Worm (Caenorhabditis elegans) whole organism, dauer: Measurements from ENCODE around the gene C54E10.6.

Experiments used
- unc-62 ChIP-seq: sonication (generic microtip); optimal IDR thresholded peaks from 2 replicates; lab custom pipeline; 2017; ENCODE audit warnings: missing biosample characterization, missing genetic modification reagents, missing genetic modification characterization

The C54E10.6 gene

DNA sequence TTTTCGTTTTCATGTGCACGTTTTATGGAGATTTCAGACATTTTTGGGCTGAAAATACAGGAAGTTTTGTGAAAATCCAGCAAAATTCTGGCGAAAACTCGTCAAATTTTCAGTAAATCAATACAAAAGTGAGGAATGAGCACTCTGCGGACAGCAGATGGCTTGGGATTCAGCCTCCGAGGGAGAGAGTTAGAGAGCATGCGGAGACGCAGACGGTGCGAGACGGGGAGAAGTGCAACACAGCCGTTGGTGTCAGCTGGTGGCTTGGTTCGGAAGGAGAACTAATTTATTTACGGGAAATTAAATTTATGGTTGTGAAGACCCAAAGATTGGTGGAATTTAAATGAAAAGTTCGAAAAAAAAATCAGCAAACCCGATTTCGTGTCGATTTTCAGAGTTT lies at the start of gene C54E10.6:
TSS of gene C54E10.6 (minus strand) at position 109 of the 400 bp plus-strand sequence.
- no peak for TF ChIP-seq unc-62 (GFP tag; lab: Kevin White, UChicago)

DNA sequence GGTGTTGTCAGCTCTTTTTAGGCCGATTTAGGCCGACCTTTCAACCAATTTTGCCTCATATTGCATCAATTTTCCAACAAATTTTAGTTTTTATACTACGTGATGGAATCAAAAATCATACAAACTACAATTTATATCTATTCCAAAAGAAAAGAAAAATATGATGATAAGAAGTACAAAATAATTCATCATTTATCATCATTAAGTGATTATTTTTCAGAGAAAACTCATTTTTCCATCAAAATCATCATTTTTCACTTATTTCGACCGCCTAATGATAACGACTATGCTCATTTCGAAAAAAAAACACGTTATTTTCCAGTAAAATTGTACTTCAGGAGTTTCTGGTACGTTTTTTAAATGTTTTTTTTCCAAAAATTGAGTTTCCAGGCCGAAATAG lies 46.3 kb upstream of the C54E10.6 start:
- TF ChIP-seq unc-62 (GFP tag; lab: Kevin White, UChicago), result no peak

DNA sequence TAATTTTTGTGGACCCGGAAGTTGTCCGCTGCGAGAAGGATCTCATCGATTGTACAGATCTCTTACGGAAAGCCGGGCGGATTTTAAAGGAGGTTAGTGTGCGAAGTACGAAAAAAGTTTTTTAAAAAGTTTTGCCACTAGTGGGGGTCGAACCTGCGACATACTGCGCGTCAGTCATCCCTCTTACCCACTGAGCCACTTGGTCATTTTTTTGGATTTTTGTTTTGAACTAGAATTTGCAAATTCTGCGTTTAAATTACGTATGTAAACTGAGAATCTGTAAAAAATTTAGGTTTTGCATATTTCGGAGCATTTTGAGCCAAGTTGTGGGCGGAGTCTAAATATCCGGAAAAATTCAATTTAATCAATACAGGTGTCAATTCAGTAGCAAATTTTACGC lies 40.0 kb upstream of the C54E10.6 start:
- TF ChIP-seq unc-62 (GFP tag; lab: Kevin White, UChicago), result no peak

DNA sequence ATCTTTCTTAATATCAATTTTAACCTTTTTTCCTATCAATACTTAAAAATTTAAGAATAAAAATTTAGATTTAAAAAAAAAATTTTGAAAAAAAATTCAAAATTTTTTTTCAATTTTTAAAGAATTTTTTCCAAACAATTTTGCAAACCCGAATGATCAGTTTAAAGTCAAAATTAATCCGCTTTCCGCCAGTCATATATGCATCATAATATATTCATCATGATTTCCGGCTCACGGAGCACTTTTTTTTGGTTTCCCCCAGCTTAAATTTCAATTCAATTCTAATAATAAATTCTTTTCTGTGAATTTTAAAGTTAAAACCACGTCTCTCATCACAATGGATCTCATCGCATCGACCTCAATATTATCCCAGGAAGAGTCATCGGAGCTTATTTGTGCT lies 38.0 kb upstream of the C54E10.6 start, which contains the start of gene nhr-230:
TSS of gene nhr-230 (plus strand) at position 301 of the 400 bp plus-strand sequence.
- no peak for TF ChIP-seq unc-62 (GFP tag; lab: Kevin White, UChicago)

DNA sequence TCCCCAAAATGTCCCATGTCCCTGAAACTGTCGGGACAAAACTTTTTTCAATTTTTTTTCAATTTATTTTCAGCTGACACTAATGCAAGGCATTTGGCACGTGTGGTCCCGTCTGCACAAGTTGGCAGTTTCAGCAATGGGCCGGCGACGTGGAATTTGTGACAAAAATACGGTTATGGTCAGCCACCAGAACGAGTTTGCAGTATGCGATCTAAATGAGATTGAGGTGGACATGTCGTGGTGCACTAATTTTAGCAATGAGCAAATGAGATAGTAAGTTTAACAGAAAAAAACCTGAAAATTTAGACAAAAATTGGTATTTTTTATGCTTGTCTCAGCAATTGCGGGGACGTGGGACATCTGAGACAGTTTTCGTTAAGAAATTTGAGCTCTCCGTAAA lies 33.9 kb upstream of the C54E10.6 start:
- TF ChIP-seq unc-62 (GFP tag; lab: Kevin White, UChicago), result no peak

DNA sequence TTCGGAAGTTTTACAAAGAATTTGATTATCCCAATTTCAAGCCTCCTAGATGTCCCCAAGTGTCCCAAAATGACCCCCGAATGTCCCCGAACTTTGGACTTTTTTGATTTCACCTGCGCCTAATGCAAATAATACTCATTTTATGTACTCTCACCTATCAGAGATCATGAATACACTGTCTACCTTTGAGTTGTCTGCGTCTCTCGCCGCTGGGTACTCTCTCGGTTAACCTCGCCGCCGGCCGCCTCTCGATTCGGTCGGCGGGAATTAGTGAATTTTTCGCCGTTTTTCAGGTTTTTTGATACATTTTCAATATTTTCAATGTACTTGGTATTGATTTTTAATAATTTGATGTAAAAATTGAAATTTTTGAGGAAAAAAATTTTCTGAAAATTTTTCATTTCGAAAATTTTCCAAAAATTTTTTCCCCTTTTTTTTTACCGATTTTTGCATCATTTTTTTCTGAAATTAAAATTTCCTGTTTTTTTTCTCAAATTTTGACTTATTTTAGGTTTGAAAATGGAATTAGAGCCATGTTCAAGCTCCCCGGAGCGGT lies 30.3 kb upstream of the C54E10.6 start, which contains the start of gene nhr-65:
TSS of gene nhr-65 (plus strand) at position 506 of the 556 bp plus-strand sequence.
- TF ChIP-seq unc-62 (GFP tag; lab: Kevin White, UChicago), result no peak

DNA sequence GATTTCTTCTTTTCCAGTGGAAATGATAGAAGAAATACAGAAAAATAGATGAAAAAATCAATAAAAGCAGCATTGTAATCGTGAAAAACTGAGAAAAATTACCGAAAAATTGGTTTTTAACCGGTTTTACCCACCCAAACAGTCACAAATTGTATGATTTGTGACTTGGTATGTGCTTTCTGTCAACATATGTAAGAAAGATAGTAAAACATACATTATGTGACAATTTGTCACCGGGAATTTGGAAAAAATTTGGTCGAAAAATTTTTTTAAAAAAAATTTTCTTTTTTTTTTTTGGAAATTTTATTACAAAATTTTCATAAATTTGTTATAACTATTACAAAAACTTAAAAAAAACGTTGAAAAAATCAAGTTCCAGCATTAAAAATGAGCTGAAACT lies 28.6 kb upstream of the C54E10.6 start, which contains the start of gene cyp-33D3:
TSS of gene cyp-33D3 (minus strand) at position 101 of the 400 bp plus-strand sequence.
- TF ChIP-seq unc-62 (GFP tag; lab: Kevin White, UChicago), result no peak

DNA sequence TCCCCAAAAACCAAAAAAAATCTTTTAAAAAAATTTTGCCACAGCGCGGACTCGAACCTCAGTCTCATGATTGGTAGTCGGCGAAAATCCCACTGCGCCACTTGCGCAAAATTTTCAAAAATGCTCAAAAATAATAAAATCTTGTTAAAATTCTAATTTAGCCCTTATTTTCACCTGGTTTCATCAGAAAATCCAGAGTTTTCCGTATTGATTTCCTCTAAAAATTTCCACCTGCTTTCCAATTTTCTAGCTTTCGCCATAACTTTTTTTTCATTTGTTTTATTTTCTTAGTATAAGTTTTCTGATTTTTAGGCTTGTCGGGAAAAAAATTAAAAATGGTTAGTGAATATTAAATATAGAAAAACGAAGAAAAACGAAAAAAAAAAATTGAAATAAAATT lies 18.8 kb upstream of the C54E10.6 start:
- no peak for TF ChIP-seq unc-62 (GFP tag; lab: Kevin White, UChicago)

DNA sequence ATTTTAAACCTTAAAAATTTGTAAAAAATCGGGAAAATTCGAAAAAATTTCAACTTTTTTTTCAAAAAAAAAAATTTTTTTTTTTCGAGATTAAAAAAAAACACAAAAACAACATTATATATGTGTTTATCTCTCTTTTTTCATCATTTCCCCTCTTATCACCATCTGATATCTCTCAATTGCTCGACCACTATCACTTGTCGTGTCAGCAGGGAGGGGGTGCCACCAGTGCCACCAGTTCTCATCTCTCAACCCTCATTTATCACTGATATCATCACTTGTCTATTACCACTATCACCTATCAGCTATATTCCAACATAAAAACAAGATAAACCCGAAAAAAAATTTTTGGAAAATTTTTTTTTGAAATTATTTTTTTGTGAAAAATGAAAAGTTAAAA lies 17.9 kb upstream of the C54E10.6 start:
- TF ChIP-seq unc-62 (GFP tag; lab: Kevin White, UChicago), result no peak

DNA sequence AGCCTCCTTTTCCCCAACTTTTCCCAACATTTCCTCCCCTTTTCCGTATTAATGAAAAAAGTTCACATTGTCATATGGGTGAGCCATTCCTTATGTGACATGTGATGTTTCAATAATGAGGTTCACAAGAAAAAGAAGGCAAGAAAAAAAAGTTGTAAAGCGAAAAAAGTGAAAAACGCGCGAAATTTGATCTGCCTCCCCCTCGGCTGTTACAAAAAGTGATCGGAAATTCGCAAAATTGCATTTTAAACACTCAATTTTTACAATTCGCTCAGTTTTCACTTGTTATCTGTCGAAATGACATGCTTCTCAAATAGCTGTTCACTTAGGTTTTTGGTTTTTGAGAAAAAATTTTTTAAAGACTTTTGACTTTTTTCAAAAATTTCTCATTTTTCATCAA lies 13.0 kb upstream of the C54E10.6 start:
- no peak for TF ChIP-seq unc-62 (GFP tag; lab: Kevin White, UChicago)

DNA sequence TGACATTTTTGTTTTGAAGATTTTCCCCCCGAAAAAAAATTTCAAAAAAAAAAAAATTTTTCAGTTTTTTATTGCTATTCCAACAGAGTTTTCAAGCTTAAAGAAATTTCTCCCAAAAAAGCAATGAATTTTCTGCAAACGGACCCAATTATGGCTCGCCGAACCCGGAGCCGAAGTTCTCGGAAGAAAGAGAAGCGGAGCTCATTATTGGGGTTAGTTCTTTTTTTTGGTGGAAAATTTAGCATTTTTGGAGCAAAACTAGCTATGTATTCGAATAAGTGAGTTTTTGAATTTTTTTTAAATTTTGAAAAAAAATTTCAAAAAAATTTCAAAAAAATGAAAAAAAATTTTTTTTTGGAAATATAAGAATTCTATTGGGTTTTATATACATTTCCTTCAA lies 11.1 kb upstream of the C54E10.6 start, which contains the start of gene ncs-5:
TSS of gene ncs-5 (plus strand) at position 124 of the 400 bp plus-strand sequence.
- no peak for TF ChIP-seq unc-62 (GFP tag; lab: Kevin White, UChicago)

DNA sequence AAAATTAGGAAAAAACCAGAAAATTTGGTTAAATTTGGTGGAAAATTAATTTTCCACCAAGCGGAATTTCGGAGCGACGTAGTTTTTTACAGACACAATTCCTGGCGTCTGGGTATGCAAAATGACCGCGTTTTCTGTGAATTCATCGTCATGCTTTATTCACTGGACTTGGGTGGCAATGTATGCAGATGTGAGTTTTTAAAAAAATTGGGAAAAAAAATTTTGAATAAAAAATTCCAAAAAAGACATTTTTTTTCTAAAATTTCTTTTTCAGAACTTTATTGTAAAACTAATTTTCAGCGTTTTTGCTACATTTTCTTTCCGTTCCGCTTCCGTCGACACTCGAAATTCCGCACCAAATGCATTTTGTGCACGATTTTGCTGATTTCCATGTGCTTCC lies 2.8 kb upstream of the C54E10.6 start, which contains the start of gene C54E10.7:
TSS of gene C54E10.7 (plus strand) at position 301 of the 400 bp plus-strand sequence.
- TF ChIP-seq unc-62 (GFP tag; lab: Kevin White, UChicago), result no peak

DNA sequence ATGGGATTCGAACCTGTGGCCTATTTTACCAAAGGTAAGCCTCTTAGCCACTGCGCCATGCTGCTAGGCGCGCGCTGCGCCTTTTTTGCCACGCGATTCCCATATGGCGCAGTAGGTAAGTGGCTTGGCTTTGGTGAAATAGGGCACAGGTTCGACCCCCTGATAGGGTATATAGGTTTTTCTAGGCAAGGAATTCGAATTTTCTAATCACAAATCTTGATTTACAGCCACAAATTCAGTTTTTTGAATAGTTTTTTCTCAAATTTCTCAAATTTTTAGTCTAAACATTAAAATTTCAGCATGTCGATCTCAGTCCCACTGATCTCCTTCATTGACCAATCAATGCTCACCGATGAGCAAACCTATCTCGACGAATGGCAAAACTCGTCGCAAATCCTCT lies 2.2 kb upstream of the C54E10.6 start, which contains the start of gene C54E10.3:
TSS of gene C54E10.3 (plus strand) at position 301 of the 400 bp plus-strand sequence.
- no peak for TF ChIP-seq unc-62 (GFP tag; lab: Kevin White, UChicago)

DNA sequence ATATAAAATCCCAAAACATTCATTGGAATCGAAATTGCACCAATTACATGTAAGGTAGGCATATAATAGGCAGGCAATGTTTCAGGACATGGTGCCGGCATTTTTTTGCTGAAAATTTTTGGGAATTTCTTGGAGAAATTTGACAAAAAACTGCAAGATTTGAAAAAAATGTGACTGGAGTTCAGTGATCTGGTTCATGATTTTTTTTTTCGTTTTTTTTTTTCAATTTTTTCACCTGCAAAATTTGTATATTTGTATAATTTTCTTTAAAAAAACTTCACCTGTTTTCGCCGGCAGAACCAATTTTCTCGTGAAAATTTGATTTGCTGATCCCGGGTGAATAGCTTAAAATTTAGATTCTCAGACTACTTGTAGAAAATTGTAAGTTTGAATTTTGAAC lies 2.1 kb downstream of the C54E10.6 start, which contains the start of gene sri-10:
TSS of gene sri-10 (minus strand) at position 101 of the 400 bp plus-strand sequence.
- TF ChIP-seq unc-62 (GFP tag; lab: Kevin White, UChicago), result no peak

DNA sequence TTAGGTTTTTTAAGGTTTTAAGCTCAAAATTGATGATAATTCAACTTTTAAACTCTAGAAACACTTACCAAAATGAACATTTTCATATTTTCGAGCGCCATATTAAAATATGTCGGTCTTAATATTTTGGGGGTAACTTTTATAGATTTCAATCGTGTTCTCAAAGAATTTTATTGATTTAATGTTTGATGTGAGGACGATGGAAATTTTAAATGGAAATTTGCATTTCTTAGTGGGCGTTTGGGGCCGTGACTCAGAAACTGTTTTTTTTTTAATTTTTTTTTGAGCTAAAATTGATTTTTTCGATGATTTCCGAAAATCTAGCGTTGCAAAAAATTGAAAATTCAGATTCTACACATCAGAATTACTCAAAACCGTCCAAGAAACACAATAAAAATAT lies 5.3 kb downstream of the C54E10.6 start, which contains the start of gene C54E10.10:
TSS of gene C54E10.10 (minus strand) at position 101 of the 400 bp plus-strand sequence.
- no peak for TF ChIP-seq unc-62 (GFP tag; lab: Kevin White, UChicago)

DNA sequence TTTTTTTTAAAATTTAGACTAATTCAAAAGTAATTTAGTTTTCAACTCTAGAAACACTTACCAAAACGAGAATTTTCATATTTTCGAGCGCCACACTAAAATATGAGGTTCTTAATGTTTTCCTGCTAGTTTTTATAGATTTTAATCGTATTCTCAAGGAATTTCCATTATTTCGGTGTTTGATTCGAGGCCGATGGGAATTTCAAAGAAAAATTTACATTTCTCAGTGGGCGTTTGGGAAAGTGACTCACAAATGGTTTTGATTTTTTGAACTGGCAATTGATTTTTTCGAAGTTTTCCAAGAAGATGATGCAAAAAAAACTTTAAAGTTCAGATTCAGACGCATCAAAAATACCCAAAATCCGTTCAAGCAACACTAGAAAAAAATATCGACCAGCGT lies 6.5 kb downstream of the C54E10.6 start, which contains the start of gene C54E10.11:
TSS of gene C54E10.11 (minus strand) at position 101 of the 400 bp plus-strand sequence.
- no peak for TF ChIP-seq unc-62 (GFP tag; lab: Kevin White, UChicago)

DNA sequence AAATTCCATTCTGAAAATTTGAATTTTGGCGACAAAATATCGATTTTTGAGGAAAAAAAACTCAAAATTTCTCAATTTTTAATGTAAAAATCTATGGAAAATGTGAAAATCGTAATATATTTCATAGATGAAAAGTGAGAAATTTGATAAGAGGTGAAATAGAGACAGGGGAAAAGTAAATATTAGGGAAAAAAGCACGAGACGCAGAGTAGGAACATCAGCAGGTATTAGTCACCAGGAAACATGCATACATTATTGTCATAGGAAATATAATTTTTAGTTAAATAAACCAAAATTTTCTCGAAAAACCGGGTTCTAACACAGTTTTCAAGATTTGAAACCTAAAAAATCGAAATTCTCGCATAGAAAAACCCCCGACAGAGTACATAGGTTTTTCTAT lies 7.7 kb downstream of the C54E10.6 start, which contains the start of gene nhr-170:
TSS of gene nhr-170 (minus strand) at position 16 of the 400 bp plus-strand sequence.
- no peak for TF ChIP-seq unc-62 (GFP tag; lab: Kevin White, UChicago)
